Worm (Caenorhabditis elegans) whole organism, midembryonic: ENCODE measurements around the gene pod-2.
A peak's percentile ranks its signal among the peaks of the same experiment; 100 is the strongest.

ENCODE experiments used
- T22C8.4 ChIP-seq: fragments of 200-800 bp; sonication (Bioruptor generic); IDR thresholded peaks from 2 replicates; pipeline ENCODE4 v1.3.6; 2022; ENCODE audit warnings: missing genetic modification characterization, missing compliant biosample characterization
- cog-1 ChIP-seq: sonication (generic microtip); optimal IDR thresholded peaks from 2 replicates; lab custom pipeline; 2016; ENCODE audit warnings: missing genetic modification characterization, missing compliant biosample characterization
- flt-1 ChIP-seq: fragments of 200-800 bp; sonication (Bioruptor generic); IDR thresholded peaks from 2 replicates; pipeline ENCODE4 v1.3.6; 2022; ENCODE audit warnings: missing genetic modification characterization, missing compliant biosample characterization
- klf-2 ChIP-seq: fragments of 200-800 bp; sonication (Bioruptor generic); conservative IDR thresholded peaks from 2 replicates; pipeline ENCODE4 v1.3.6; 2022; ENCODE audit warnings: missing genetic modification reagents, missing genetic modification characterization, missing compliant biosample characterization
- med-1 ChIP-seq: sonication (generic microtip); optimal IDR thresholded peaks from 2 replicates; lab custom pipeline; 2017; ENCODE audit warnings: missing genetic modification characterization, mild to moderate bottlenecking, missing compliant biosample characterization, antibody characterized with exemption, missing genetic modification reagents; ENCODE audit not compliant: insufficient read depth
- ref-1 ChIP-seq: fragments of 200-800 bp; sonication (Bioruptor generic); conservative IDR thresholded peaks from 2 replicates; pipeline ENCODE4 v1.3.6; 2022; ENCODE audit warnings: missing genetic modification reagents, missing genetic modification characterization, missing compliant biosample characterization
- tab-1 ChIP-seq: fragments of 200-800 bp; sonication (Bioruptor generic); IDR thresholded peaks from 2 replicates; pipeline ENCODE4 v1.3.6; 2022; ENCODE audit warnings: missing genetic modification characterization, missing compliant biosample characterization
- ztf-23 ChIP-seq: fragments of 200-800 bp; sonication (Bioruptor generic); IDR thresholded peaks from 2 replicates; pipeline ENCODE4 v1.3.6; 2022; ENCODE audit warnings: missing genetic modification reagents, missing genetic modification characterization, missing compliant biosample characterization
- ztf-29 ChIP-seq: fragments of 200-800 bp; sonication (Bioruptor generic); IDR thresholded peaks from 2 replicates; pipeline ENCODE4 v1.3.6; 2022; ENCODE audit warnings: missing genetic modification reagents, missing genetic modification characterization, missing compliant biosample characterization

The pod-2 gene

ce11 chrII:1130241-1130640 is 6.3 kb upstream of the pod-2 start:
- TF ChIP-seq cog-1 (tag; lab: Kevin White, UChicago): no peak
- TF ChIP-seq med-1: no peak
- no peak for TF ChIP-seq ztf-29
- no peak for TF ChIP-seq T22C8.4 (GFP tag; lab: Robert Waterston, UW)
- TF ChIP-seq flt-1 (GFP tag; lab: Robert Waterston, UW): no peak
- no peak for TF ChIP-seq ztf-23 (GFP tag; lab: Robert Waterston, UW)
- no peak for TF ChIP-seq ref-1 (GFP tag; lab: Robert Waterston, UW)
- no peak for TF ChIP-seq tab-1 (GFP tag; lab: Robert Waterston, UW)
- TF ChIP-seq klf-2 (GFP tag; lab: Robert Waterston, UW): no peak

ce11 chrII:1131367-1131766 is 5.2 kb upstream of the pod-2 start:
- TF ChIP-seq cog-1 (tag; lab: Kevin White, UChicago) (no peak), med-1 (no peak), ztf-23 (GFP tag; lab: Robert Waterston, UW) (no peak), tab-1 (GFP tag; lab: Robert Waterston, UW) (no peak), T22C8.4 (GFP tag; lab: Robert Waterston, UW) (no peak)

DNA sequence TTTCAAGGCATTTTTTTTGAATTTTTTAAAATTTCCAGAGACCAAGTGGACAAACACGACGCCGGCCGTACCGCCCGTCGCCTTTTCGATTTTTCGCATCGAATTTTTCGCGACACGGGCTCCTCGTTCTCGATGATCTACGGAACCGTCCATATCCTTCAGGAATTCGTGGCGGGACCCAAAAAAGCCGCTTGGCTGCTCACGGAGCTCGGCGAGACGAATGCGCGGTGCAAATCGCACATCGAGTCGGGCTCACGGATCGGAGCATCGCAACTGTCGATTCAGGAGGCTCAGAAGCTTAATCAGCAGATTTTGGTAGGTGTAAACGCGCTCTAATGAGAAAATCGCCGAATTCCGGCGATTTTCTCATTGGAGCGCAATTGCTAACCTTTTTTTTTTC is 4.8 kb upstream of the pod-2 start:
- TF ChIP-seq ztf-29: no peak
- no peak for TF ChIP-seq med-1
- TF ChIP-seq flt-1 (GFP tag; lab: Robert Waterston, UW): no peak
- no peak for TF ChIP-seq cog-1 (tag; lab: Kevin White, UChicago)
- no peak for TF ChIP-seq ztf-23 (GFP tag; lab: Robert Waterston, UW)
- TF ChIP-seq klf-2 (GFP tag; lab: Robert Waterston, UW): no peak

- no peak for TF ChIP-seq med-1
- TF ChIP-seq T22C8.4 (GFP tag; lab: Robert Waterston, UW): no peak
- TF ChIP-seq tab-1 (GFP tag; lab: Robert Waterston, UW): no peak
- no peak for TF ChIP-seq ref-1 (GFP tag; lab: Robert Waterston, UW)
- TF ChIP-seq klf-2 (GFP tag; lab: Robert Waterston, UW): no peak
- no peak for TF ChIP-seq cog-1 (tag; lab: Kevin White, UChicago)
- no peak for TF ChIP-seq ztf-23 (GFP tag; lab: Robert Waterston, UW)
- TF ChIP-seq ztf-29: no peak
Measured at ce11 chrII:1132750-1133149, 3.8 kb upstream of the pod-2 start.

ce11 chrII:1133295-1133694 is 3.3 kb upstream of the pod-2 start:
- no peak for TF ChIP-seq klf-2 (GFP tag; lab: Robert Waterston, UW)
- no peak for TF ChIP-seq ztf-29
- no peak for TF ChIP-seq flt-1 (GFP tag; lab: Robert Waterston, UW)
- TF ChIP-seq cog-1 (tag; lab: Kevin White, UChicago): no peak
- no peak for TF ChIP-seq tab-1 (GFP tag; lab: Robert Waterston, UW)
- TF ChIP-seq T22C8.4 (GFP tag; lab: Robert Waterston, UW): no peak

DNA sequence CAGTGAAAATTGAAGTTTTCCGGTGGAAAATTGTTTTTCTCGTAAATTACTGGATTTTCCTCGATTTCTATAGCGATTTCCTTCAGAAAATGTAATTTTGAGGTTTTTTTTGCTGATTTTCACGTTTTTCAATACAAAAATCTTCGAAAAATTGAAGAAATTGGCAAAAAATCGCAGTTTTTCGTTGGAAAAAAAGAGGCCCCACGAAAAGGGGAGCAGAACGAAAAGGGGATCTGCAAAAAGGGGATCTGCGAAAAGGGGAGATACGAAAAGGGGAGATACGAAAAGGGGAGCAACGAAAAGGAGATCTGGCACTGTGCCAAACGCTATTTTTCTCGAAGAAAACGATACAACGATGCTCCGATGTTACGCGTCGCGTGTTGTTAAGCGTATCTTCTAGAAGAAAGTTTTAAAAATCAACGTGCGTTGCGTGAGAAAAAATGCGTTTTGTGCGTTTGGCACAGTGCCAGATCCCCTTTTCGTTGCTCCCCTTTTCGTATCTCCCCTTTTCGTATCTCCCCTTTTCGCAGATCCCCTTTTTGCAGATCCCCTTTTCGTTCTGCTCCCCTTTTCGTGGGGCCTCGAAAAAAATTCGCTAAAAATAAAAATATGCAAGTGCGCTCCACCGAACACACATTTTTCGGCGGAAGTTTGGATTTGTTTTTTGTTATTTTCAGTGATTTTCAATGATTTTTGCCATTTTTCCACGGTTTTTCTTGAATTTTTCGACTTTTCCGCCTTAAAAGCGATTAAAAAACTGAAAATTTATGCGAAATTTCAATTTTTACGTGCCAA is 2.1 kb upstream of the pod-2 start:
- TF ChIP-seq T22C8.4 (GFP tag; lab: Robert Waterston, UW) (0 out of 2 replicates have a peak, but pooled peaks have one; percentile 7), flt-1 (GFP tag; lab: Robert Waterston, UW) (0 out of 2 replicates have a peak, but pooled peaks have one; percentile 44), ztf-23 (GFP tag; lab: Robert Waterston, UW) (peak; percentile 62; the same call in 1 of the 2 replicates), cog-1 (tag; lab: Kevin White, UChicago) (peak; percentile 5), klf-2 (GFP tag; lab: Robert Waterston, UW) (0 out of 2 replicates have a peak, but pooled peaks have one; percentile 42)

DNA sequence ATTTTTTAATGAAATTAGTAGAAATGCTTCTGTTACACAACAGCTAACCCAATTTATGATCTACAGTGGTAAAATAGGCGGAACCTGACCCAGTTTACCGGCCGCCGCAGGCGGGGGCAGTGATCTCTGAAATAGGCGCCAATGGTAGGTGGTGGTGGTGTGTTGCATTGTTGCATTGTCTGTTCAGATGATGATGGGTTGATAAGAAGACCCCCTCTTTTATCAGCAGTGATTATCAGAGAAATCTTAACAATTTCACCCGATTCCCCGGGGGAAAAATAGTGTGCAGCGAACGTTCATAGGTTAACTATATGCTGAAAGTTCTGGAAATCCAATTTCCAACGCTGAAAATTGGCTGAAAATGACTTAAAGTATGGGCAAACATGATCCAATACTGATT is 2.0 kb downstream of the pod-2 start:
- TF ChIP-seq med-1 (no peak), flt-1 (GFP tag; lab: Robert Waterston, UW) (no peak), T22C8.4 (GFP tag; lab: Robert Waterston, UW) (no peak), klf-2 (GFP tag; lab: Robert Waterston, UW) (no peak), ztf-29 (no peak), ztf-23 (GFP tag; lab: Robert Waterston, UW) (no peak), ref-1 (GFP tag; lab: Robert Waterston, UW) (no peak), cog-1 (tag; lab: Kevin White, UChicago) (no peak), tab-1 (GFP tag; lab: Robert Waterston, UW) (no peak)

DNA sequence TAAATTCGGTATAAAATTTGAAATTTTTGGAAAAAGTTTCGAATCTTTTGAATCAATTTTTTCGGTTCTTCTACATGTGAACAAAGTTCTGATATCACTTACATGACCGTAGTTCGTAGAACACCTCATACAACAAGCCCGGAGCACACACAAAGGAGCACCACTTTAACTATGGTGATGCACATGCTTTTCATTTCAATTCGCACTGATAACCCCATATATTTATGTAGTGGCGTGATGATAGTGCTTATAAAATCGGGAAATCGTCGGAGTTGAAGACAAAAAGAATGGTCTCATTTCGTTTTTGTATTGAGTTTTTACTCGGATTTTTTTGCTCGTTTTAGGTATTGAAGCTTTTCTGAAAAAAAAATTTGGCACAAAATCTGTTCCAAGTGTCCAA is 4.1 kb downstream of the pod-2 start, which contains the start of gene W09B6.4:
TSS of gene W09B6.4 (minus strand) at position 151 of the 400 bp plus-strand sequence.
- no peak for TF ChIP-seq cog-1 (tag; lab: Kevin White, UChicago)
- TF ChIP-seq ref-1 (GFP tag; lab: Robert Waterston, UW): no peak
- TF ChIP-seq tab-1 (GFP tag; lab: Robert Waterston, UW): no peak
- no peak for TF ChIP-seq flt-1 (GFP tag; lab: Robert Waterston, UW)
- no peak for TF ChIP-seq klf-2 (GFP tag; lab: Robert Waterston, UW)
- TF ChIP-seq T22C8.4 (GFP tag; lab: Robert Waterston, UW): no peak
- no peak for TF ChIP-seq med-1
- TF ChIP-seq ztf-29: no peak
- no peak for TF ChIP-seq ztf-23 (GFP tag; lab: Robert Waterston, UW)

- no peak for TF ChIP-seq flt-1 (GFP tag; lab: Robert Waterston, UW)
- no peak for TF ChIP-seq klf-2 (GFP tag; lab: Robert Waterston, UW)
- no peak for TF ChIP-seq cog-1 (tag; lab: Kevin White, UChicago)
- TF ChIP-seq ztf-23 (GFP tag; lab: Robert Waterston, UW): no peak
- TF ChIP-seq ztf-29: no peak
- no peak for TF ChIP-seq tab-1 (GFP tag; lab: Robert Waterston, UW)
- TF ChIP-seq ref-1 (GFP tag; lab: Robert Waterston, UW): no peak
- TF ChIP-seq med-1: no peak
- TF ChIP-seq T22C8.4 (GFP tag; lab: Robert Waterston, UW): no peak
Measured at ce11 chrII:1141720-1142574, 5.4 kb downstream of the pod-2 start.
